Fruit fly (Drosophila melanogaster) Kc167 (cell line): Measurements from ENCODE around the gene MSAmiP.

Experiments
- Myc ChIP-seq: fragments of >200 bp; optimal IDR thresholded peaks from 2 replicates; lab custom pipeline; 2017; ENCODE audit warnings: missing external identifiers
- Sin3A ChIP-seq: fragments of >200 bp; optimal IDR thresholded peaks from 2 replicates; lab custom pipeline; 2018; ENCODE audit warnings: missing external identifiers
- h ChIP-seq: fragments of >200 bp; optimal IDR thresholded peaks from 3 replicates; lab custom pipeline; 2018; ENCODE audit warnings: missing external identifiers
- insv ChIP-seq: fragments of >200 bp; optimal IDR thresholded peaks from 3 replicates; lab custom pipeline; 2018; ENCODE audit warnings: missing external identifiers
- psq ChIP-seq: fragments of >200 bp; optimal IDR thresholded peaks from 2 replicates; lab custom pipeline; 2017; ENCODE audit warnings: missing external identifiers
- ttk ChIP-seq: sonication (Bioruptor generic); optimal IDR thresholded peaks from 2 replicates; lab custom pipeline; 2017; ENCODE audit warnings: missing external identifiers

DNA sequence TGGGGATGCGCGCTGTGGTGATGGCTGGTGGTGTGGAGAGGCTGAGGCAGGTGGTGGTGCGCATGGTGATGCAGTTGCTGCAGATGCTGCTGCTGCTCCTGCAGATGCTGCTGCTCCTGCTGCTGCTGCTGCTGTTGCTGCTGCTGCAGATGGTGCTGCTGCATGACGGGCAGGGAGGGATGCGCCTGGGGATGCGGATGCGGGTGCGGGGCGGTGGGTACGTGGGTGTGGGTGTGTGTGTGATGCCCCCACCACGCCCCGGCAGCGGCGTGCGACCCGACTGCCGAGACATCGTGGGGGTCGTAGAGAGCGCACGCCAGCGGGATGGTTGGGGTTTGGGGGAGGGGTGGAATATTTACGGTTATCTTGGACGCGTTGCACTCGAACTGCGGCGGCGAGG, 36.8 kb upstream of the MSAmiP start:
- TF ChIP-seq h (no peak), insv (lab: Kevin White, UChicago) (no peak), Sin3A (lab: Kevin White, UChicago) (no peak), psq (lab: Kevin White, UChicago) (no peak), ttk (no peak), Myc (no peak)
